Fruit fly (Drosophila melanogaster): ENCODE measurements around the gene eIF4H2.

The eIF4H2 gene

dm6 chr3R:30746190-30746589, 20.3 kb downstream of the eIF4H2 start, which contains the start of gene Npc2h:
Npc2h (minus strand) TSS chr3R:30746290.
- no peak for TF ChIP-seq tai (GFP tag; optimal IDR thresholded peaks at IDR 0.05)
- TF ChIP-seq Mio (GFP tag; optimal IDR thresholded peaks at IDR 0.05): no peak
- no peak for TF ChIP-seq Abd-B (GFP tag; optimal IDR thresholded peaks at IDR 0.05)
- no peak for TF ChIP-seq woc (GFP tag; optimal IDR thresholded peaks at IDR 0.05)
- TF ChIP-seq fru (GFP tag; optimal IDR thresholded peaks at IDR 0.05): no peak
- no peak for TF ChIP-seq ey (GFP tag; optimal IDR thresholded peaks at IDR 0.05)
- TF ChIP-seq rgr (GFP tag; optimal IDR thresholded peaks at IDR 0.05): no peak
- no peak for TF ChIP-seq lola (GFP tag; optimal IDR thresholded peaks at IDR 0.05)
- TF ChIP-seq dl (GFP tag; optimal IDR thresholded peaks at IDR 0.05; ENCODE audit: insufficient read depth in 1 of 2, partially characterized antibody in 2 of 2): no peak
- TF ChIP-seq dmrt93B (GFP tag; optimal IDR thresholded peaks at IDR 0.05): no peak
- no peak for TF ChIP-seq CG32264 (GFP tag; optimal IDR thresholded peaks at IDR 0.05)
- TF ChIP-seq Dfd (GFP tag; optimal IDR thresholded peaks at IDR 0.05): no peak
- TF ChIP-seq h (GFP tag; optimal IDR thresholded peaks at IDR 0.05): no peak
- no peak for TF ChIP-seq HLH106 (tag; optimal IDR thresholded peaks at IDR 0.05)
- TF ChIP-seq Hr78 (GFP tag; optimal IDR thresholded peaks at IDR 0.05): no peak
- TF ChIP-seq GATAd (GFP tag; optimal IDR thresholded peaks at IDR 0.05): no peak
- no peak for TF ChIP-seq pan (optimal IDR thresholded peaks at IDR 0.05)
- no peak for TF ChIP-seq foxo (GFP tag; optimal IDR thresholded peaks at IDR 0.05)

- no peak for TF ChIP-seq woc (GFP tag; optimal IDR thresholded peaks at IDR 0.05)
- TF ChIP-seq h (GFP tag; optimal IDR thresholded peaks at IDR 0.05): peak; percentile 50
- no peak for TF ChIP-seq HLH106 (tag; optimal IDR thresholded peaks at IDR 0.05)
- peak; percentile 30 for TF ChIP-seq rgr (GFP tag; optimal IDR thresholded peaks at IDR 0.05)
- TF ChIP-seq Dfd (GFP tag; optimal IDR thresholded peaks at IDR 0.05): no peak
- TF ChIP-seq brk (GFP tag; optimal IDR thresholded peaks at IDR 0.05): no peak
- no peak for TF ChIP-seq lola (GFP tag; optimal IDR thresholded peaks at IDR 0.05)
- TF ChIP-seq usp (GFP tag; optimal IDR thresholded peaks at IDR 0.05): no peak
- no peak for TF ChIP-seq psq (GFP tag; optimal IDR thresholded peaks at IDR 0.05)
- TF ChIP-seq dsf (GFP tag; optimal IDR thresholded peaks at IDR 0.05; ENCODE audit: borderline replicate concordance): no peak
- TF ChIP-seq tai (GFP tag; optimal IDR thresholded peaks at IDR 0.05): no peak
- TF ChIP-seq Hr83 (GFP tag; optimal IDR thresholded peaks at IDR 0.05; ENCODE audit: poor library complexity, severe bottlenecking): no peak
- no peak for TF ChIP-seq sage (GFP tag; optimal IDR thresholded peaks at IDR 0.05)
- TF ChIP-seq N (GFP tag; optimal IDR thresholded peaks at IDR 0.05): no peak
- no peak for TF ChIP-seq foxo (GFP tag; optimal IDR thresholded peaks at IDR 0.05)
- no peak for TF ChIP-seq br (GFP tag; optimal IDR thresholded peaks at IDR 0.05)
- TF ChIP-seq Jra (GFP tag; optimal IDR thresholded peaks at IDR 0.05): no peak
- TF ChIP-seq ey (GFP tag; optimal IDR thresholded peaks at IDR 0.05): peak; percentile 31
Measured at dm6 chr3R:30747039-30747438, 21.2 kb downstream of the eIF4H2 start.

dm6 chr3R:30750898-30751297, 25.0 kb downstream of the eIF4H2 start:
- TF ChIP-seq Rel (GFP tag; optimal IDR thresholded peaks at IDR 0.05) (no peak), Rel (tag; optimal IDR thresholded peaks at IDR 0.05) (no peak), Jra (GFP tag; optimal IDR thresholded peaks at IDR 0.05) (no peak), Myc (optimal IDR thresholded peaks at IDR 0.05) (no peak), foxo (GFP tag; optimal IDR thresholded peaks at IDR 0.05) (no peak), brk (GFP tag; optimal IDR thresholded peaks at IDR 0.05) (no peak), ey (GFP tag; optimal IDR thresholded peaks at IDR 0.05) (no peak)

dm6 chr3R:30754488-30755223, 28.8 kb downstream of the eIF4H2 start:
- TF ChIP-seq Mio (GFP tag; optimal IDR thresholded peaks at IDR 0.05): no peak
- no peak for TF ChIP-seq Rel (GFP tag; optimal IDR thresholded peaks at IDR 0.05)
- TF ChIP-seq Rel (tag; optimal IDR thresholded peaks at IDR 0.05): no peak
- no peak for TF ChIP-seq GATAd (GFP tag; optimal IDR thresholded peaks at IDR 0.05)
- TF ChIP-seq CrebA (GFP tag; optimal IDR thresholded peaks at IDR 0.05; ENCODE audit: borderline replicate concordance): no peak
- no peak for TF ChIP-seq dmrt93B (GFP tag; optimal IDR thresholded peaks at IDR 0.05)
- TF ChIP-seq pan (optimal IDR thresholded peaks at IDR 0.05): no peak
- TF ChIP-seq brk (GFP tag; optimal IDR thresholded peaks at IDR 0.05): no peak

dm6 chr3R:30756191-30756590, 30.3 kb downstream of the eIF4H2 start:
- TF ChIP-seq Vsx2 (GFP tag; optimal IDR thresholded peaks at IDR 0.05; ENCODE audit: partially characterized antibody): no peak
- TF ChIP-seq Abd-B (GFP tag; optimal IDR thresholded peaks at IDR 0.05): no peak
- no peak for TF ChIP-seq pan (optimal IDR thresholded peaks at IDR 0.05)
- no peak for TF ChIP-seq jim (GFP tag; optimal IDR thresholded peaks at IDR 0.05)
- no peak for TF ChIP-seq Rel (GFP tag; optimal IDR thresholded peaks at IDR 0.05)
- no peak for TF ChIP-seq Rel (tag; optimal IDR thresholded peaks at IDR 0.05)
- TF ChIP-seq Hr83 (GFP tag; optimal IDR thresholded peaks at IDR 0.05; ENCODE audit: poor library complexity, severe bottlenecking): no peak
- TF ChIP-seq Myc (optimal IDR thresholded peaks at IDR 0.05): no peak
- no peak for TF ChIP-seq Sp1 (GFP tag; optimal IDR thresholded peaks at IDR 0.05)
- TF ChIP-seq psq (GFP tag; optimal IDR thresholded peaks at IDR 0.05): no peak
- TF ChIP-seq lola (GFP tag; optimal IDR thresholded peaks at IDR 0.05): no peak

Data from whole organism, wandering third instar larva.